Fruit fly (Drosophila melanogaster): ENCODE data around the gene Brd.

The Brd gene

DNA sequence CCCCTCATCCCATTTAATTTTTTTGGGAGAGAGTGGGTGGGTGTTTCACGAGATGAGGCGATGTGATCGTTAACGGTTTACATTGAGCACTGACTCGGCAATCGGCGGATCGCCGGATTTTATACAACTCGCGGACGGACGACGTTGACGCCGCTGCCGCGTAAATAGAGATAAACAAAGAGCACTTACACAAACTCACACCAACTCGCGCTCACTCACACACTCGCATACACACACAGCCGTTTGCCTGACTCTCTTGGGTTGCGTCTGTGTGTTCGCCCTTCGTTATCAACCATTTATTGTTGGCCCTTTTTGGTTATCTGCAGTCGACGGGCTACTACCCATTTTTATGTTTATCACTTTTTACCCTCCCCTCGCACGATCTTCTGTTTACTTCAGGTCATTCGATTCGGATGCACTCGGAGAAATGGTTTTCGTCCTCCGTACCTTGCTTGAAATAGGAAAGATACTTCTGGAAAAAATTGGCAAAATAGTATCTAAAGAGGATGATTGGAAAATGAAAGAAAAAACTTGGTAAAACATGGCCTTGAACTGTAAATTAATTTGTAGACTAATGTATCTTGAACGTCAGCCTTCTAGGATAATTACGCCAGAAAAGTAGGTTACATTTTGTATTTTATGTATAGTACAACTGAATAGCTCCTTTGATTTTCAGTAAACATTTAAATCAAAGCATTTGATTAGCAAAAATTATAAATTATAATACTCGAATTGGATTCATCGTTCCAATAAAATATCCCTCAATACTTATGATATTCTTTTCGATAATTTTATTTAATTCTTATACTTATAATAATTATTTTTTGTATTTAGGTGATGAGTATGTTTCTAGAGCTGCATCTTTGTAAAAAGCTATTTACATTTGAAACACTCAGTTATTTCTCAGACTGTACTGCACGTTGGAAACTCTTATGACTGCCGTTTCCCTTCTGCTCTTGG, 5.3 kb downstream of the Brd start (continued):
- TF ChIP-seq CG10267 (tag; optimal IDR thresholded peaks at IDR 0.05) (peak; percentile 47), CG34422 (GFP tag; IDR thresholded peaks at IDR 0.05) (peak; percentile 43; the same call in 2 of the 3 replicates), Six4 (GFP tag; optimal IDR thresholded peaks at IDR 0.05) (peak; percentile 24), aop (GFP tag; IDR thresholded peaks at IDR 0.05) (peak; percentile 44; the same call in 1 of the 2 replicates), CG1602 (GFP tag; optimal IDR thresholded peaks at IDR 0.05) (peak; percentile 61), Antp (GFP tag; optimal IDR thresholded peaks at IDR 0.05) (peak; percentile 37), pum (GFP tag; optimal IDR thresholded peaks at IDR 0.05) (peak; percentile 51), CG30020 (tag; optimal IDR thresholded peaks at IDR 0.05) (peak; percentile 20), CG6765 (GFP tag; optimal IDR thresholded peaks at IDR 0.05) (no peak), Ptx1 (GFP tag; IDR thresholded peaks at IDR 0.05) (peak; percentile 49), grau (tag; optimal IDR thresholded peaks at IDR 0.05) (peak; percentile 45), CG9932 (GFP tag; IDR thresholded peaks at IDR 0.05) (no peak), bbx (GFP tag; IDR thresholded peaks at IDR 0.05; ENCODE audit: partially characterized antibody) (peak; percentile 61), CG5953 (GFP tag; IDR thresholded peaks at IDR 0.05) (peak; percentile 42; the same call in 1 of the 2 replicates), prd (optimal IDR thresholded peaks at IDR 0.05) (no peak), prd (GFP tag; IDR thresholded peaks at IDR 0.05) (peak; percentile 66), sens-2 (GFP tag; IDR thresholded peaks at IDR 0.05) (peak; percentile 23; the same call in 1 of the 2 replicates), CG9609 (GFP tag; optimal IDR thresholded peaks at IDR 0.05) (no peak), ato (GFP tag; IDR thresholded peaks at IDR 0.05; ENCODE audit: partially characterized antibody) (peak; percentile 38; the same call in 1 of the 2 replicates), cwo (GFP tag; optimal IDR thresholded peaks at IDR 0.05) (no peak), CG8924 (tag; optimal IDR thresholded peaks at IDR 0.05) (peak; percentile 42), CG10654 (GFP tag; optimal IDR thresholded peaks at IDR 0.05) (peak; percentile 11), pho (GFP tag; optimal IDR thresholded peaks at IDR 0.05) (no peak), CG7963 (GFP tag; IDR thresholded peaks at IDR 0.05; ENCODE audit: partially characterized antibody) (no peak), Dbx (GFP tag; IDR thresholded peaks at IDR 0.05) (no peak), amos (GFP tag; IDR thresholded peaks at IDR 0.05; ENCODE audit: partially characterized antibody) (peak; percentile 41; the same call in 1 of the 2 replicates), CG30431 (GFP tag; optimal IDR thresholded peaks at IDR 0.05) (peak; percentile 36), Bgb (GFP tag; IDR thresholded peaks at IDR 0.05; ENCODE audit: partially characterized antibody) (peak; percentile 58; the same call in 1 of the 2 replicates), Med (GFP tag) (peak; percentile 73), CG16815 (GFP tag; optimal IDR thresholded peaks at IDR 0.05) (peak; percentile 67), seq (GFP tag; IDR thresholded peaks at IDR 0.05) (no peak), chif (GFP tag; optimal IDR thresholded peaks at IDR 0.05) (peak in 1 of 2 experiments; percentile 59), CG7928 (GFP tag; optimal IDR thresholded peaks at IDR 0.05) (no peak), CG8290 (GFP tag; optimal IDR thresholded peaks at IDR 0.05) (peak; percentile 7), CG8290 (tag; optimal IDR thresholded peaks at IDR 0.05) (peak in 1 of 2 experiments; percentile 56), D19B (GFP tag; optimal IDR thresholded peaks at IDR 0.05) (no peak), Deaf1 (tag; optimal IDR thresholded peaks at IDR 0.05) (peak; percentile 83), esg (GFP tag; conservative IDR thresholded peaks at IDR 0.05) (no peak), CG2199 (GFP tag; IDR thresholded peaks at IDR 0.05) (peak; percentile 56; the same call in 1 of the 3 replicates), Oli (tag; optimal IDR thresholded peaks at IDR 0.05) (peak; percentile 58), CG10565 (GFP tag; optimal IDR thresholded peaks at IDR 0.05) (no peak), CG10431 (GFP tag; optimal IDR thresholded peaks at IDR 0.05) (peak; percentile 27), CG6683 (GFP tag; optimal IDR thresholded peaks at IDR 0.05) (no peak), bowl (GFP tag; IDR thresholded peaks at IDR 0.05) (no peak), ttk (GFP tag; IDR thresholded peaks at IDR 0.05) (peak; percentile 21; the same call in 1 of the 2 replicates), zen (tag; optimal IDR thresholded peaks at IDR 0.05) (peak; percentile 41), CG7839 (tag; optimal IDR thresholded peaks at IDR 0.05) (peak; percentile 47), Dll (GFP tag; IDR thresholded peaks at IDR 0.05; ENCODE audit: partially characterized antibody) (0 out of 4 replicates have a peak, but pooled peaks have one; percentile 36)
